Worm (Caenorhabditis elegans) whole organism, L1 larva: Measurements from ENCODE around the gene pals-17.

ENCODE experiments used
- C34B4.2 ChIP-seq: sonication (generic microtip); optimal IDR thresholded peaks from 2 replicates; lab custom pipeline; 2017; ENCODE audit warnings: mild to moderate bottlenecking, missing genetic modification characterization, missing compliant biosample characterization
- F16B12.6 ChIP-seq: fragments of 150-350 bp; optimal IDR thresholded peaks from 2 replicates; lab custom pipeline; 2014; ENCODE audit warnings: missing biosample characterization, missing genetic modification characterization
- Y116A8C.19 ChIP-seq: sonication (generic microtip); optimal IDR thresholded peaks from 2 replicates; lab custom pipeline; 2016; ENCODE audit warnings: missing compliant biosample characterization, missing genetic modification characterization, borderline replicate concordance
- aha-1 ChIP-seq: fragments of 150-350 bp; optimal IDR thresholded peaks from 2 replicates; lab custom pipeline; 2014; ENCODE audit warnings: missing biosample characterization, missing genetic modification characterization
- alr-1 ChIP-seq: fragments of 200-800 bp; sonication (Bioruptor generic); optimal IDR thresholded peaks from 2 replicates; lab custom pipeline; 2018; ENCODE audit warnings: borderline replicate concordance, mild to moderate bottlenecking, missing genetic modification characterization, missing compliant biosample characterization
- blmp-1 ChIP-seq: fragments of 150-350 bp; optimal IDR thresholded peaks from 2 replicates; lab custom pipeline; 2014; ENCODE audit warnings: missing biosample characterization, missing genetic modification characterization
- ceh-8 ChIP-seq: fragments of 200-800 bp; sonication (Bioruptor generic); optimal IDR thresholded peaks from 2 replicates; lab custom pipeline; 2018; ENCODE audit warnings: mild to moderate bottlenecking, missing genetic modification characterization, moderate library complexity, missing compliant biosample characterization
- ceh-90 ChIP-seq: sonication (generic microtip); optimal IDR thresholded peaks from 2 replicates; lab custom pipeline; 2016; ENCODE audit warnings: missing genetic modification characterization, missing compliant biosample characterization
- ces-1 ChIP-seq: fragments of 150-350 bp; optimal IDR thresholded peaks from 2 replicates; lab custom pipeline; 2014; ENCODE audit warnings: missing biosample characterization, missing genetic modification reagents, missing genetic modification characterization
- dpl-1 ChIP-seq, 3 experiments: fragments of 150-350 bp in 2 of 3; sonication (generic microtip) in 1 of 3; optimal IDR thresholded peaks; 2 replicates each; lab custom pipeline; 2014 to 2017; ENCODE audit warnings: missing biosample characterization in 3 of 3, missing genetic modification characterization in 3 of 3, missing genetic modification reagents in 3 of 3
- dsc-1 ChIP-seq: sonication (generic microtip); optimal IDR thresholded peaks from 2 replicates; lab custom pipeline; 2016; ENCODE audit warnings: mild to moderate bottlenecking, missing genetic modification characterization, missing compliant biosample characterization
- efl-1 ChIP-seq, 4 experiments: fragments of 150-350 bp; optimal IDR thresholded peaks in 3 of 4; peaks in 1 of 4; 1 replicate in 1 of 4; 2 replicates in 3 of 4; lab custom pipeline; 2014; ENCODE audit warnings: missing biosample characterization in 2 of 4, missing genetic modification characterization in 2 of 4, missing genetic modification reagents in 2 of 4
- efl-3 ChIP-seq: fragments of 200-800 bp; sonication (Bioruptor generic); optimal IDR thresholded peaks from 2 replicates; lab custom pipeline; 2018; ENCODE audit warnings: mild to moderate bottlenecking, missing genetic modification characterization, missing compliant biosample characterization
- egl-13 ChIP-seq: sonication (generic microtip); optimal IDR thresholded peaks from 2 replicates; lab custom pipeline; 2016; ENCODE audit warnings: missing genotype, missing genetic modification reagents, missing genetic modification characterization, missing compliant biosample characterization
- elt-2 ChIP-seq: sonication (generic microtip); optimal IDR thresholded peaks from 2 replicates; lab custom pipeline; 2016; ENCODE audit warnings: missing genetic modification characterization, mild to moderate bottlenecking, inconsistent platforms, missing compliant biosample characterization, missing genetic modification reagents
- fkh-4 ChIP-seq: sonication (generic microtip); optimal IDR thresholded peaks from 2 replicates; lab custom pipeline; 2016; ENCODE audit warnings: missing compliant biosample characterization, missing genetic modification characterization, borderline replicate concordance
- fkh-8 ChIP-seq: sonication (generic microtip); optimal IDR thresholded peaks from 2 replicates; lab custom pipeline; 2016; ENCODE audit warnings: mild to moderate bottlenecking, missing genetic modification characterization, missing compliant biosample characterization
- fos-1 ChIP-seq: fragments of 150-350 bp; optimal IDR thresholded peaks from 2 replicates; lab custom pipeline; 2014; ENCODE audit warnings: missing biosample characterization, missing genetic modification characterization
- grh-1 ChIP-seq: fragments of 200-800 bp; sonication (Bioruptor generic); IDR thresholded peaks from 2 replicates; pipeline ENCODE4 v1.3.6; 2022; ENCODE audit warnings: missing genetic modification reagents, missing genetic modification characterization, missing compliant biosample characterization
- hlh-17 ChIP-seq: fragments of 200-800 bp; sonication (Bioruptor generic); optimal IDR thresholded peaks from 2 replicates; lab custom pipeline; 2018; ENCODE audit warnings: missing genetic modification characterization, mild to moderate bottlenecking, missing compliant biosample characterization, moderate library complexity, borderline replicate concordance
- hlh-4 ChIP-seq: sonication (generic microtip); optimal IDR thresholded peaks from 2 replicates; lab custom pipeline; 2016; ENCODE audit warnings: mild to moderate bottlenecking, missing genetic modification characterization, missing compliant biosample characterization
- hpl-2 ChIP-seq: fragments of 150-350 bp; optimal IDR thresholded peaks from 2 replicates; lab custom pipeline; 2014; ENCODE audit warnings: missing biosample characterization, missing genetic modification reagents, missing genetic modification characterization
- irx-1 ChIP-seq: sonication (generic microtip); optimal IDR thresholded peaks from 2 replicates; lab custom pipeline; 2016; ENCODE audit warnings: missing genetic modification characterization, missing compliant biosample characterization
- jun-1 ChIP-seq: fragments of 150-350 bp; optimal IDR thresholded peaks from 2 replicates; lab custom pipeline; 2014; ENCODE audit warnings: missing biosample characterization, missing genetic modification reagents, missing genetic modification characterization
- lin-13 ChIP-seq: fragments of 150-350 bp; optimal IDR thresholded peaks from 2 replicates; lab custom pipeline; 2014; ENCODE audit warnings: missing biosample characterization, missing genetic modification reagents, missing genetic modification characterization
- lin-15B ChIP-seq: fragments of 150-350 bp; sonication (generic microtip); optimal IDR thresholded peaks from 3 replicates; lab custom pipeline; 2014; ENCODE audit warnings: missing biosample characterization, missing genetic modification characterization
- lsy-2 ChIP-seq, 2 experiments: fragments of 150-350 bp; optimal IDR thresholded peaks; 2 replicates each; lab custom pipeline; 2014; ENCODE audit warnings: missing biosample characterization in 2 of 2, missing genetic modification characterization in 2 of 2
- mab-9 ChIP-seq: fragments of 200-800 bp; sonication (Bioruptor generic); IDR thresholded peaks from 2 replicates; pipeline ENCODE4 v1.3.6; 2022; ENCODE audit warnings: missing genetic modification reagents, missing genetic modification characterization, missing compliant biosample characterization
- mef-2 ChIP-seq: fragments of 150-350 bp; optimal IDR thresholded peaks from 2 replicates; lab custom pipeline; 2014; ENCODE audit warnings: missing biosample characterization, missing genetic modification characterization
- mep-1 ChIP-seq: fragments of 150-350 bp; optimal IDR thresholded peaks from 2 replicates; lab custom pipeline; 2014; ENCODE audit warnings: missing biosample characterization, missing genetic modification characterization
- nhr-19 ChIP-seq: fragments of 200-800 bp; sonication (Bioruptor generic); conservative IDR thresholded peaks from 2 replicates; pipeline ENCODE4 v1.3.6; 2022; ENCODE audit warnings: missing genetic modification characterization, missing compliant biosample characterization
- nhr-20 ChIP-seq: sonication (generic microtip); optimal IDR thresholded peaks from 2 replicates; lab custom pipeline; 2016; ENCODE audit warnings: mild to moderate bottlenecking, missing genetic modification characterization, missing compliant biosample characterization
- nhr-237 ChIP-seq: fragments of 150-350 bp; optimal IDR thresholded peaks from 2 replicates; lab custom pipeline; 2014; ENCODE audit warnings: missing biosample characterization, missing genetic modification characterization
- nhr-28 ChIP-seq: fragments of 150-350 bp; optimal IDR thresholded peaks from 2 replicates; lab custom pipeline; 2014; ENCODE audit warnings: missing biosample characterization, missing genetic modification characterization
- nhr-71 ChIP-seq: sonication (generic microtip); optimal IDR thresholded peaks from 2 replicates; lab custom pipeline; 2016; ENCODE audit warnings: mild to moderate bottlenecking, missing genetic modification characterization, moderate library complexity, missing compliant biosample characterization
- nhr-76 ChIP-seq: sonication (generic microtip); optimal IDR thresholded peaks from 2 replicates; lab custom pipeline; 2017; ENCODE audit warnings: missing biosample characterization, missing genetic modification characterization
- nhr-84 ChIP-seq: sonication (generic microtip); optimal IDR thresholded peaks from 2 replicates; lab custom pipeline; 2017; ENCODE audit warnings: missing biosample characterization, missing genetic modification characterization
- nhr-85 ChIP-seq: sonication (generic microtip); peaks from one replicate; lab custom pipeline; 2016; ENCODE audit warnings: missing genetic modification characterization, inconsistent platforms, missing compliant biosample characterization
- pqm-1 ChIP-seq: sonication (generic microtip); optimal IDR thresholded peaks from 3 replicates; lab custom pipeline; 2017; ENCODE audit warnings: missing biosample characterization, missing genetic modification characterization
- rnt-1 ChIP-seq: sonication (generic microtip); optimal IDR thresholded peaks from 2 replicates; lab custom pipeline; 2016; ENCODE audit warnings: mild to moderate bottlenecking, missing genetic modification characterization, moderate library complexity, missing compliant biosample characterization
- skn-1 ChIP-seq: fragments of 150-350 bp; optimal IDR thresholded peaks from 2 replicates; lab custom pipeline; 2014; ENCODE audit warnings: missing biosample characterization, missing genetic modification characterization
- tbx-2 ChIP-seq: sonication (generic microtip); optimal IDR thresholded peaks from 2 replicates; lab custom pipeline; 2016; ENCODE audit warnings: missing genetic modification characterization, missing compliant biosample characterization
- tlp-1 ChIP-seq: fragments of 150-350 bp; optimal IDR thresholded peaks from 2 replicates; lab custom pipeline; 2014; ENCODE audit warnings: missing biosample characterization, missing genetic modification characterization
- unc-130 ChIP-seq: fragments of 150-350 bp; optimal IDR thresholded peaks from 2 replicates; lab custom pipeline; 2017; ENCODE audit warnings: missing biosample characterization, missing genetic modification characterization, inconsistent platforms
- unc-30 ChIP-seq: sonication (generic microtip); optimal IDR thresholded peaks from 2 replicates; lab custom pipeline; 2017; ENCODE audit warnings: missing biosample characterization, missing genetic modification characterization
- unc-86 ChIP-seq: sonication (generic microtip); optimal IDR thresholded peaks from 2 replicates; lab custom pipeline; 2016; ENCODE audit warnings: missing genetic modification characterization, missing compliant biosample characterization
- zag-1 ChIP-seq: fragments of 150-350 bp; optimal IDR thresholded peaks from 2 replicates; lab custom pipeline; 2014; ENCODE audit warnings: missing biosample characterization, missing genetic modification characterization
- zip-4 ChIP-seq: fragments of 200-800 bp; sonication (Bioruptor generic); optimal IDR thresholded peaks from 2 replicates; lab custom pipeline; 2018; ENCODE audit warnings: mild to moderate bottlenecking, missing genetic modification characterization, moderate library complexity, missing compliant biosample characterization
- ztf-11 ChIP-seq, 2 experiments: sonication (generic microtip); optimal IDR thresholded peaks; 2 replicates each; lab custom pipeline; 2016 to 2017; ENCODE audit warnings: missing genetic modification characterization in 2 of 2, missing biosample characterization in 1 of 2, missing compliant biosample characterization in 1 of 2
- ztf-4 ChIP-seq: fragments of 150-350 bp; optimal IDR thresholded peaks from 2 replicates; lab custom pipeline; 2014; ENCODE audit warnings: missing biosample characterization, missing genetic modification characterization

The pals-17 gene

DNA sequence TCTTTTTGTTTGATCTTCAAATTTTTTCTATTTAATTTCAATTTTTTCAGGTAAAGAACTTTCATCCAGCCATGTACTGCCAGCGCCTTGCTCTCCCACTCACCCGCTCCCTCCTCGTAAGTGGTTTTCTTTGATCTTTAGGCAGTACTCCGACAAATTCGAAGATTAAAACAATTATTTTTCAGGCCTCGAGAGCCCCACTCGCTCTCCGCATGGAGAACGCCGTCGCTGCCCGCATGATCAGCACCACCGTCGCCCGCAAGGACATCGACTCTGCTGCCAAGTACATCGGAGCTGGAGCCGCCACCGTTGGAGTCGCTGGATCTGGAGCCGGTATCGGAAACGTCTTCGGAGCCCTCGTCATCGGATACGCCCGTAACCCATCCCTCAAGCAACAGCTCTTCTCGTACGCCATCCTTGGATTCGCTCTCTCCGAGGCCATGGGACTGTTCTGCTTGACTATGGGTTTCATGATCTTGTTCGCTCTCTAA lies 27.5 kb upstream of the pals-17 start, which contains the start of gene Y82E9BR.3:
Gene Y82E9BR.3, plus strand, starts transcription at position 51 of the 491 bp plus-strand sequence.
- TF ChIP-seq mef-2 (no peak), mab-9 (GFP tag; lab: Robert Waterston, UW) (peak; percentile 11; the same call in 1 of the 2 replicates)

DNA sequence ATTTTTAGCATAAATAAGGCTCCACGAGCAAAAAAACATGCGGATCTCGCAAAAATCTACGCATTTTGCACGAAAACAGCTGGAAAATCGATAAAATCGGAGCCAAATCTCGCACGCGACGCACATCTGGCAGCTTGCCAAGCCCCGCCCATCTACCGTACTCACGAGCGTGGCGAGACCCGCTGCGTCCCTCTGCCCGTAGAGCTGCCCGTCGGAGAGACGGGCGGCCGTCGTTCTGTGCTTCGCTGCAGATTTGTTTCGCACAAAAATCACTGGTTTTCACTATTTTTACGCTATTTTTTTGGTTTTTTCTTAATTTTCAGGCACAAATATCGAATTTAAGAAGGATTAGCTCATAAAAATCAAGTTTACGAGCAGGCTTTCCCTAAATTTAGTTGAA lies 27.1 kb upstream of the pals-17 start:
- TF ChIP-seq hpl-2 (GFP tag; lab: Kevin White, UChicago) (peak; percentile 70), grh-1 (peak; percentile 86), dpl-1 (GFP tag; optimal IDR thresholded peaks at IDR 0.05; lab: Kevin White, UChicago) (peak; percentile 65 to 79 (median 79)), nhr-84 (tag; lab: Kevin White, UChicago) (no peak), blmp-1 (tag; lab: Kevin White, UChicago) (peak; percentile 28), tlp-1 (tag; lab: Kevin White, UChicago) (no peak), mef-2 (no peak), mep-1 (peak; percentile 66), nhr-19 (GFP tag; lab: Robert Waterston, UW) (peak; percentile 89), irx-1 (tag; lab: Kevin White, UChicago) (peak; percentile 69), ceh-90 (tag; lab: Kevin White, UChicago) (no peak), aha-1 (tag; lab: Kevin White, UChicago) (no peak), alr-1 (tag; lab: Kevin White, UChicago) (no peak), elt-2 (tag; lab: Kevin White, UChicago) (peak; percentile 53), Y116A8C.19 (no peak), fkh-4 (peak; percentile 28), lin-15B (tag; lab: Kevin White, UChicago) (peak; percentile 86), nhr-237 (tag; lab: Kevin White, UChicago) (peak; percentile 42), nhr-71 (tag; lab: Kevin White, UChicago) (peak; percentile 93), egl-13 (tag; lab: Kevin White, UChicago) (peak; percentile 77), unc-86 (tag; lab: Kevin White, UChicago) (peak; percentile 83), lsy-2 (tag; optimal IDR thresholded peaks at IDR 0.05; lab: Kevin White, UChicago) (peak; percentile 99), hlh-17 (GFP tag; lab: Kevin White, UChicago) (no peak), ztf-4 (peak; percentile 47), lin-13 (GFP tag; lab: Kevin White, UChicago) (peak; percentile 97), unc-130 (peak; percentile 70), ceh-8 (GFP tag; lab: Kevin White, UChicago) (peak; percentile 12), zip-4 (GFP tag; lab: Kevin White, UChicago) (peak; percentile 62), hlh-4 (tag; lab: Kevin White, UChicago) (no peak), ztf-11 (tag; optimal IDR thresholded peaks at IDR 0.05; lab: Kevin White, UChicago) (peak in 1 of 2 experiments; percentile 73), skn-1 (tag; lab: Kevin White, UChicago) (peak; percentile 87), rnt-1 (tag; lab: Kevin White, UChicago) (no peak), ces-1 (no peak), nhr-85 (tag; lab: Kevin White, UChicago) (peak; percentile 93), fkh-8 (tag; lab: Kevin White, UChicago) (peak; percentile 90), efl-1 (optimal IDR thresholded peaks at IDR 0.05; lab: Kevin White, UChicago) (peak; percentile 85 to 92), efl-1 (GFP tag; optimal IDR thresholded peaks at IDR 0.05 in 1 of 2; lab: Kevin White, UChicago) (peak; percentile 76 to 97), nhr-28 (no peak), nhr-20 (tag; lab: Kevin White, UChicago) (peak; percentile 87), pqm-1 (tag; lab: Kevin White, UChicago) (no peak), tbx-2 (tag; lab: Kevin White, UChicago) (peak; percentile 88), mab-9 (GFP tag; lab: Robert Waterston, UW) (peak; percentile 79; the same call in 1 of the 2 replicates), zag-1 (tag; lab: Kevin White, UChicago) (no peak), efl-3 (GFP tag; lab: Kevin White, UChicago) (no peak), fos-1 (peak; percentile 68), dsc-1 (tag; lab: Kevin White, UChicago) (peak; percentile 89), nhr-76 (tag; lab: Kevin White, UChicago) (no peak), unc-30 (tag; lab: Kevin White, UChicago) (no peak), jun-1 (peak; percentile 85), F16B12.6 (tag; lab: Kevin White, UChicago) (peak; percentile 66), C34B4.2 (peak; percentile 96)
